Worm (Caenorhabditis elegans): Measurements from ENCODE around the gene cal-2.

ce11 chrII:8920315-8920714 is 40.2 kb upstream of the cal-2 start:
- TF ChIP-seq F37B4.10 (GFP tag; IDR thresholded peaks at IDR 0.05) (no peak), ztf-18 (tag; optimal IDR thresholded peaks at IDR 0.05) (no peak), snpc-4 (GFP tag; optimal IDR thresholded peaks at IDR 0.05) (no peak), snpc-4 (tag; optimal IDR thresholded peaks at IDR 0.05) (no peak), ets-4 (GFP tag; optimal IDR thresholded peaks at IDR 0.05) (no peak), rpc-1 (optimal IDR thresholded peaks at IDR 0.05) (no peak), rpc-1 (tag; optimal IDR thresholded peaks at IDR 0.05) (no peak), madf-10 (tag; optimal IDR thresholded peaks at IDR 0.05) (no peak), ama-1 (optimal IDR thresholded peaks at IDR 0.05) (no peak), ama-1 (GFP tag; optimal IDR thresholded peaks at IDR 0.05) (no peak), athp-1 (tag; optimal IDR thresholded peaks at IDR 0.05) (no peak), chd-7 (tag; optimal IDR thresholded peaks at IDR 0.05) (no peak)

Measured in whole organism, young adult.